Worm (Caenorhabditis elegans): ENCODE measurements around the gene arrd-24.

DNA sequence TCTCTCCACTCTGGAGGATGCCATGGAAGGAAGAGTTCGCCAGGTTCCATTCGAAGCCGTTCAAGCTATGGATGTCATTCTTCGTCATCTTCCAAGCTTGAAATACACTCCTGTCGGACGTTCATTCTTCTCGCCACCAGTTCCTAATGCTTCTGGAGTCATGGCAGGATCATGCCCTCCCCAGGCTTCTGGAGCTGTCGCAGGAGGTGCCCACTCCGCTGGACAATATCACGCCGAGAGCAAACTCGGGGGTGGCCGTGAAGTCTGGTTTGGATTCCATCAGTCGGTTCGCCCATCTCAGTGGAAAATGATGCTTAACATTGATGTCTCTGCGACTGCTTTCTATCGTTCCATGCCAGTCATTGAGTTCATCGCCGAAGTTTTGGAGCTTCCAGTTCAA, 28.0 kb downstream of the arrd-24 start:
- no peak for TF ChIP-seq tab-1 (GFP tag; IDR thresholded peaks at IDR 0.05)
- TF ChIP-seq cog-1 (tag; optimal IDR thresholded peaks at IDR 0.05): no peak
